Fruit fly (Drosophila melanogaster) whole organism, embryonic: ENCODE data around the gene Eaat2.
A peak's percentile ranks its signal among the peaks of the same experiment; 100 is the strongest.

Source experiments
- Atf6 ChIP-seq: fragments of 200-800 bp; sonication (Bioruptor generic); IDR thresholded peaks from 2 replicates; pipeline ENCODE4 v1.3.6; 2022; ENCODE audit warnings: missing biosample characterization, missing genetic modification characterization
- B-H2 ChIP-seq: fragments of 200-800 bp; sonication (Bioruptor generic); optimal IDR thresholded peaks from 2 replicates; lab custom pipeline; 2018; ENCODE audit warnings: missing biosample characterization, mild to moderate bottlenecking, missing genetic modification characterization
- BtbVII ChIP-seq: fragments of 200-800 bp; sonication (Bioruptor generic); optimal IDR thresholded peaks from 3 replicates; lab custom pipeline; 2017; ENCODE audit warnings: missing biosample characterization, mild to moderate bottlenecking, missing genetic modification characterization
- CG10147 ChIP-seq: fragments of 200-800 bp; sonication (Bioruptor generic); optimal IDR thresholded peaks from 2 replicates; lab custom pipeline; 2019; ENCODE audit warnings: missing biosample characterization, mild to moderate bottlenecking, missing genetic modification characterization, moderate library complexity
- CG1024 ChIP-seq: fragments of 200-800 bp; sonication (Bioruptor generic); IDR thresholded peaks from 2 replicates; pipeline ENCODE4 v1.3.6; 2022; ENCODE audit warnings: missing biosample characterization, missing genetic modification characterization
- CG10462 ChIP-seq: fragments of 200-800 bp; sonication (Bioruptor generic); optimal IDR thresholded peaks from 2 replicates; lab custom pipeline; 2016; ENCODE audit warnings: missing biosample characterization, missing genetic modification characterization
- CG14050 ChIP-seq: fragments of 200-800 bp; sonication (Bioruptor generic); IDR thresholded peaks from 3 replicates; pipeline ENCODE4 v1.3.6; 2022; ENCODE audit warnings: missing biosample characterization, missing genetic modification characterization
- CG14667 ChIP-seq: fragments of 200-800 bp; sonication (Bioruptor generic); IDR thresholded peaks from 2 replicates; pipeline ENCODE4 v1.3.6; 2022; ENCODE audit warnings: missing biosample characterization, missing genetic modification characterization
- CG2712 ChIP-seq: fragments of 200-800 bp; optimal IDR thresholded peaks from 3 replicates; lab custom pipeline; 2019; ENCODE audit warnings: missing biosample characterization, mild to moderate bottlenecking, missing genetic modification characterization, moderate library complexity
- CG30020 ChIP-seq: fragments of 200-800 bp; optimal IDR thresholded peaks from 2 replicates; lab custom pipeline; 2019; ENCODE audit warnings: missing biosample characterization, mild to moderate bottlenecking, missing genetic modification characterization, moderate library complexity
- CG30431 ChIP-seq: fragments of 200-800 bp; sonication (Bioruptor generic); optimal IDR thresholded peaks from 2 replicates; lab custom pipeline; 2017; ENCODE audit warnings: missing biosample characterization, missing genetic modification characterization
- CG32767 ChIP-seq: fragments of 200-800 bp; sonication (Bioruptor generic); IDR thresholded peaks from 2 replicates; pipeline ENCODE4 v1.3.6; 2022; ENCODE audit warnings: missing biosample characterization, missing genetic modification characterization
- CG32772 ChIP-seq: fragments of 200-800 bp; sonication (Bioruptor generic); IDR thresholded peaks from 2 replicates; pipeline ENCODE4 v1.3.6; 2022; ENCODE audit warnings: missing biosample characterization, missing genetic modification characterization
- CG42726 ChIP-seq: fragments of 200-800 bp; sonication (Bioruptor generic); IDR thresholded peaks from 2 replicates; pipeline ENCODE4 v1.3.6; 2022; ENCODE audit warnings: missing biosample characterization, missing genetic modification characterization; ENCODE audit not compliant: partially characterized antibody
- CG4282 ChIP-seq: fragments of 200-800 bp; sonication (Bioruptor generic); optimal IDR thresholded peaks from 2 replicates; lab custom pipeline; 2016; ENCODE audit warnings: missing biosample characterization, missing genetic modification characterization
- CG4854 ChIP-seq: fragments of 200-800 bp; sonication (Bioruptor generic); optimal IDR thresholded peaks from 2 replicates; lab custom pipeline; 2016; ENCODE audit warnings: missing biosample characterization, missing genetic modification characterization, inconsistent platforms
- CG6272 ChIP-seq: fragments of 200-800 bp; sonication (Bioruptor generic); IDR thresholded peaks from 2 replicates; pipeline ENCODE4 v1.3.6; 2022; ENCODE audit warnings: missing biosample characterization, missing genetic modification characterization
- CG6813 ChIP-seq: fragments of 200-800 bp; sonication (Bioruptor generic); optimal IDR thresholded peaks from 2 replicates; lab custom pipeline; 2017; ENCODE audit warnings: missing biosample characterization, missing genetic modification characterization, mild to moderate bottlenecking, moderate library complexity, missing genetic modification reagents
- CG6854 ChIP-seq: fragments of 200-800 bp; sonication (Bioruptor generic); optimal IDR thresholded peaks from 3 replicates; lab custom pipeline; 2017; ENCODE audit warnings: missing biosample characterization, mild to moderate bottlenecking, missing genetic modification characterization
- CG7745 ChIP-seq: fragments of 200-800 bp; sonication (Bioruptor generic); optimal IDR thresholded peaks from 2 replicates; lab custom pipeline; 2018; ENCODE audit warnings: missing biosample characterization, mild to moderate bottlenecking, missing genetic modification characterization, moderate library complexity
- CG9215 ChIP-seq: fragments of 200-800 bp; sonication (Bioruptor generic); IDR thresholded peaks from 2 replicates; pipeline ENCODE4 v1.3.6; 2022; ENCODE audit warnings: missing biosample characterization, missing genetic modification characterization
- CkIIα-i1 ChIP-seq: fragments of 200-800 bp; sonication (Bioruptor generic); IDR thresholded peaks from 2 replicates; pipeline ENCODE4 v1.3.6; 2022; ENCODE audit warnings: missing biosample characterization, missing genetic modification characterization
- CoRest ChIP-seq: fragments of 200-800 bp; sonication (Bioruptor generic); optimal IDR thresholded peaks from 3 replicates; lab custom pipeline; 2018; ENCODE audit warnings: missing biosample characterization, mild to moderate bottlenecking, missing genetic modification characterization, moderate library complexity
- D19A ChIP-seq: fragments of 200-800 bp; optimal IDR thresholded peaks from 3 replicates; lab custom pipeline; 2019; ENCODE audit warnings: missing biosample characterization, mild to moderate bottlenecking, missing genetic modification characterization, moderate library complexity
- Dip3 ChIP-seq: fragments of 200-800 bp; sonication (Bioruptor generic); optimal IDR thresholded peaks from 3 replicates; lab custom pipeline; 2016; ENCODE audit warnings: missing biosample characterization, missing genetic modification characterization
- ERR ChIP-seq: fragments of 200-800 bp; sonication (Bioruptor generic); optimal IDR thresholded peaks from 2 replicates; lab custom pipeline; 2016; ENCODE audit warnings: missing biosample characterization, missing genetic modification characterization
- Eip74EF ChIP-seq, 2 experiments: fragments of 200-800 bp in 1 of 2; fragments of >200 bp in 1 of 2; sonication (Bioruptor generic) in 1 of 2; optimal IDR thresholded peaks; 2 replicates each; lab custom pipeline; 2017 to 2019; ENCODE audit warnings: missing biosample characterization in 2 of 2, missing genetic modification characterization in 2 of 2, mild to moderate bottlenecking in 1 of 2, moderate library complexity in 1 of 2
- HLH3B ChIP-seq: fragments of 200-800 bp; sonication (Bioruptor generic); IDR thresholded peaks from 2 replicates; pipeline ENCODE4 v1.3.6; 2022; ENCODE audit warnings: missing biosample characterization, missing genetic modification characterization
- HmgZ ChIP-seq: fragments of 200-800 bp; sonication (Bioruptor generic); optimal IDR thresholded peaks from 2 replicates; lab custom pipeline; 2018; ENCODE audit warnings: missing biosample characterization, mild to moderate bottlenecking, missing genetic modification characterization
- Hr78 ChIP-seq, 2 experiments: fragments of 200-800 bp in 1 of 2; fragments of >200 bp in 1 of 2; sonication (Bioruptor generic) in 1 of 2; optimal IDR thresholded peaks; 2 replicates each; lab custom pipeline; 2017 to 2019; ENCODE audit warnings: missing biosample characterization in 2 of 2, missing genetic modification characterization in 2 of 2, mild to moderate bottlenecking in 1 of 2, moderate library complexity in 1 of 2
- Oli ChIP-seq: fragments of 200-800 bp; sonication (Bioruptor generic); optimal IDR thresholded peaks from 2 replicates; lab custom pipeline; 2018; ENCODE audit warnings: missing biosample characterization, mild to moderate bottlenecking, missing genetic modification characterization, moderate library complexity
- PHDP ChIP-seq: fragments of 200-800 bp; sonication (Bioruptor generic); optimal IDR thresholded peaks from 3 replicates; lab custom pipeline; 2018; ENCODE audit warnings: missing biosample characterization, mild to moderate bottlenecking, missing genetic modification characterization, moderate library complexity
- Scr ChIP-seq: fragments of 200-800 bp; sonication (Bioruptor generic); IDR thresholded peaks from 2 replicates; pipeline ENCODE4 v1.3.6; 2022; ENCODE audit warnings: missing biosample characterization, missing genetic modification characterization; ENCODE audit not compliant: partially characterized antibody
- bowl ChIP-seq: fragments of 200-800 bp; sonication (Bioruptor generic); IDR thresholded peaks from 2 replicates; pipeline ENCODE4 v1.3.6; 2022; ENCODE audit warnings: missing biosample characterization, missing genetic modification characterization
- disco-r ChIP-seq: fragments of 200-800 bp; sonication (Bioruptor generic); optimal IDR thresholded peaks from 2 replicates; lab custom pipeline; 2016; ENCODE audit warnings: missing biosample characterization, missing genetic modification characterization
- emc ChIP-seq: fragments of 200-800 bp; sonication (Bioruptor generic); optimal IDR thresholded peaks from 2 replicates; lab custom pipeline; 2016; ENCODE audit warnings: missing biosample characterization, missing genetic modification characterization
- gce ChIP-seq: fragments of 200-800 bp; sonication (Bioruptor generic); IDR thresholded peaks from 3 replicates; pipeline ENCODE4 v1.3.6; 2022; ENCODE audit warnings: missing biosample characterization, missing genetic modification characterization
- grau ChIP-seq: fragments of 200-800 bp; optimal IDR thresholded peaks from 3 replicates; lab custom pipeline; 2019; ENCODE audit warnings: missing biosample characterization, mild to moderate bottlenecking, missing genetic modification characterization, moderate library complexity
- gsb ChIP-seq: fragments of 200-800 bp; sonication (Bioruptor generic); IDR thresholded peaks from 2 replicates; pipeline ENCODE4 v1.3.6; 2022; ENCODE audit warnings: missing biosample characterization, missing genetic modification characterization
- gsb-n ChIP-seq: fragments of 200-800 bp; sonication (Bioruptor generic); optimal IDR thresholded peaks from 3 replicates; lab custom pipeline; 2018; ENCODE audit warnings: missing biosample characterization, mild to moderate bottlenecking, missing genetic modification characterization
- h ChIP-seq: fragments of >200 bp; optimal IDR thresholded peaks from 2 replicates; lab custom pipeline; 2017
- jigr1 ChIP-seq: fragments of 200-800 bp; sonication (Bioruptor generic); IDR thresholded peaks from 3 replicates; pipeline ENCODE4 v1.3.6; 2022; ENCODE audit warnings: missing biosample characterization, missing genetic modification characterization
- jing ChIP-seq: fragments of 200-800 bp; sonication (Bioruptor generic); optimal IDR thresholded peaks from 2 replicates; lab custom pipeline; 2018; ENCODE audit warnings: missing biosample characterization, mild to moderate bottlenecking, missing genetic modification characterization
- kay ChIP-seq: fragments of 200-800 bp; sonication (Bioruptor generic); optimal IDR thresholded peaks from 2 replicates; lab custom pipeline; 2016; ENCODE audit warnings: missing biosample characterization, missing genetic modification characterization
- ken ChIP-seq: fragments of 200-800 bp; sonication (Bioruptor generic); IDR thresholded peaks from 3 replicates; pipeline ENCODE4 v1.3.6; 2022; ENCODE audit warnings: missing biosample characterization, missing genetic modification characterization
- klu ChIP-seq: fragments of 200-800 bp; sonication (Bioruptor generic); IDR thresholded peaks from 2 replicates; pipeline ENCODE4 v1.3.6; 2022; ENCODE audit warnings: missing biosample characterization, missing genetic modification characterization
- onecut ChIP-seq: fragments of 200-800 bp; sonication (Bioruptor generic); IDR thresholded peaks from 2 replicates; pipeline ENCODE4 v1.3.6; 2022; ENCODE audit warnings: missing biosample characterization, missing genetic modification characterization
- pho ChIP-seq: fragments of 200-800 bp; sonication (Bioruptor generic); optimal IDR thresholded peaks from 2 replicates; lab custom pipeline; 2016; ENCODE audit warnings: missing biosample characterization, missing genetic modification characterization
- schlank ChIP-seq: fragments of 200-800 bp; sonication (Bioruptor generic); optimal IDR thresholded peaks from 2 replicates; lab custom pipeline; 2018; ENCODE audit warnings: missing biosample characterization, mild to moderate bottlenecking, missing genetic modification characterization
- sisA ChIP-seq: fragments of 200-800 bp; sonication (Bioruptor generic); IDR thresholded peaks from 2 replicates; pipeline ENCODE4 v1.3.6; 2022; ENCODE audit warnings: missing biosample characterization, missing genetic modification characterization
- sqz ChIP-seq: fragments of 200-800 bp; sonication (Bioruptor generic); optimal IDR thresholded peaks from 3 replicates; lab custom pipeline; 2018; ENCODE audit warnings: missing biosample characterization, mild to moderate bottlenecking, missing genetic modification characterization

Gene Eaat2

DNA sequence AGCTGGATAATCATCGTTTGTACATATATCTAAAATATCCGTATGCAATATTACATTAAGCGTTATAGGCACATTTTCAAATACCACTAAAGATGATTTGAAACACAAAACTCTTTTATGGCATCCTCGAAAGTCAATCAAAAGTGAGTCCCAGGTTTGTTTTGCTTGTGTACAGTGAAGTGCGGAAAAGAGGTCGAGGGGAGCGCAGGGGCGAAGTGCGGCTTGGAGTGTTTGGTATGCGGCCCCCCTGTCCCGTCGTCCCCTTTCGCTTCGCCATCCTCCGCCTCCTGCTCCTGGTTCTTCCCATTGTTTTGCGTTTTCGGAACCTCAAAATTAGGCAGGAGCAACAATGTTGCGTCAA, 28.7 kb downstream of the Eaat2 start (continued):
- no peak for TF ChIP-seq h (lab: Kevin White, UChicago)
- peak; percentile 81 for TF ChIP-seq sisA
- no peak for TF ChIP-seq BtbVII (GFP tag; lab: Kevin White, UChicago)
- peak; percentile 57; the same call in 1 of the 2 replicates for TF ChIP-seq gsb (GFP tag; lab: Robert Waterston, UW)
- peak; percentile 86 for TF ChIP-seq PHDP (tag; lab: Kevin White, UChicago)
- TF ChIP-seq CG30020: no peak
- TF ChIP-seq D19A (tag; lab: Kevin White, UChicago): peak; percentile 86
- peak; percentile 81 for TF ChIP-seq grau (tag; lab: Kevin White, UChicago)
- peak; percentile 45 for TF ChIP-seq HmgZ (tag; lab: Kevin White, UChicago)
- peak; percentile 87 for TF ChIP-seq HLH3B
- peak; percentile 80 for TF ChIP-seq CG14667
- no peak for TF ChIP-seq schlank (tag; lab: Kevin White, UChicago)
- TF ChIP-seq ERR (GFP tag; lab: Kevin White, UChicago): peak; percentile 29
- peak; percentile 84 for TF ChIP-seq CoRest (tag; lab: Kevin White, UChicago)
- peak; percentile 84 for TF ChIP-seq CG6813 (GFP tag; lab: Kevin White, UChicago)
- peak; percentile 67; the same call in 1 of the 2 replicates for TF ChIP-seq bowl (GFP tag; lab: Robert Waterston, UW)
- peak; percentile 80; the same call in 1 of the 3 replicates for TF ChIP-seq gce (GFP tag; lab: Robert Waterston, UW)
- TF ChIP-seq CG32772 (GFP tag; lab: Robert Waterston, UW): peak; percentile 83
- TF ChIP-seq CG1024 (GFP tag; lab: Robert Waterston, UW): peak; percentile 66; the same call in 1 of the 2 replicates
- peak; percentile 77 for TF ChIP-seq CG14050 (GFP tag; lab: Robert Waterston, UW)
- no peak for TF ChIP-seq CkIIα-i1 (GFP tag; lab: Robert Waterston, UW)
- TF ChIP-seq jing (GFP tag; lab: Kevin White, UChicago): peak; percentile 83
- TF ChIP-seq CG4854 (GFP tag; lab: Kevin White, UChicago): peak; percentile 60
- TF ChIP-seq CG7745 (tag; lab: Kevin White, UChicago): no peak
- peak; percentile 22 for TF ChIP-seq sqz (GFP tag; lab: Kevin White, UChicago)
- TF ChIP-seq Hr78 (GFP tag; optimal IDR thresholded peaks at IDR 0.05; lab: Kevin White, UChicago): peak in 1 of 2 experiments; percentile 74
- peak; percentile 92 for TF ChIP-seq Oli (tag; lab: Kevin White, UChicago)
- peak; percentile 31 for TF ChIP-seq pho (GFP tag; lab: Kevin White, UChicago)
- TF ChIP-seq ken (GFP tag; lab: Robert Waterston, UW): peak; percentile 79; the same call in 2 of the 3 replicates
- no peak for TF ChIP-seq CG4282 (GFP tag; lab: Kevin White, UChicago)
- peak; percentile 48 for TF ChIP-seq emc (GFP tag; lab: Kevin White, UChicago)
- TF ChIP-seq CG10147: peak; percentile 63
- peak; percentile 63 for TF ChIP-seq kay (GFP tag; lab: Kevin White, UChicago)
- TF ChIP-seq CG6272 (GFP tag; lab: Robert Waterston, UW): peak; percentile 72
- no peak for TF ChIP-seq Scr (GFP tag; lab: Robert Waterston, UW)
- TF ChIP-seq CG2712 (tag; lab: Kevin White, UChicago): peak; percentile 94
- peak; percentile 51 for TF ChIP-seq klu
- peak; percentile 88 for TF ChIP-seq CG30431
- TF ChIP-seq gsb-n: peak; percentile 92
- TF ChIP-seq CG10462 (GFP tag; lab: Kevin White, UChicago): peak; percentile 85
- TF ChIP-seq disco-r (GFP tag; lab: Kevin White, UChicago): peak; percentile 74
- no peak for TF ChIP-seq B-H2
- TF ChIP-seq CG6854 (GFP tag; lab: Kevin White, UChicago): no peak
- TF ChIP-seq Eip74EF (GFP tag; optimal IDR thresholded peaks at IDR 0.05; lab: Kevin White, UChicago): peak in 1 of 2 experiments; percentile 85
- TF ChIP-seq onecut: peak; percentile 78
- TF ChIP-seq jigr1 (GFP tag; lab: Robert Waterston, UW): peak; percentile 76; the same call in 2 of the 3 replicates
- TF ChIP-seq CG42726: no peak
- TF ChIP-seq CG9215 (GFP tag; lab: Robert Waterston, UW): peak; percentile 46; the same call in 1 of the 2 replicates
- TF ChIP-seq CG32767 (GFP tag; lab: Robert Waterston, UW): peak; percentile 74
- TF ChIP-seq Atf6 (GFP tag; lab: Robert Waterston, UW): peak; percentile 63; the same call in 1 of the 2 replicates
- TF ChIP-seq Dip3 (GFP tag; lab: Kevin White, UChicago): peak; percentile 16
